Fruit fly (Drosophila melanogaster) whole organism, embryonic: ENCODE results near the gene mthl11.

Experiments
- CG10543 ChIP-seq: fragments of 200-800 bp; sonication (Bioruptor generic); optimal IDR thresholded peaks from 3 replicates; lab custom pipeline; 2017; ENCODE audit warnings: missing biosample characterization, mild to moderate bottlenecking, missing genetic modification characterization, moderate library complexity
- CG11560 ChIP-seq: fragments of 200-800 bp; sonication (Bioruptor generic); IDR thresholded peaks from 3 replicates; pipeline ENCODE4 v1.3.6; 2022; ENCODE audit warnings: missing biosample characterization, missing genetic modification characterization
- CG12071 ChIP-seq: fragments of 200-800 bp; sonication (Bioruptor generic); optimal IDR thresholded peaks from 3 replicates; lab custom pipeline; 2018; ENCODE audit warnings: missing biosample characterization, mild to moderate bottlenecking, missing genetic modification characterization
- CG12391 ChIP-seq: fragments of 200-800 bp; sonication (Bioruptor generic); optimal IDR thresholded peaks from 3 replicates; lab custom pipeline; 2018; ENCODE audit warnings: missing biosample characterization, mild to moderate bottlenecking, missing genetic modification characterization, moderate library complexity
- CG12942 ChIP-seq: fragments of 200-800 bp; sonication (Bioruptor generic); optimal IDR thresholded peaks from 3 replicates; lab custom pipeline; 2016; ENCODE audit warnings: missing biosample characterization, missing genetic modification characterization
- CG13123 ChIP-seq: fragments of 200-800 bp; sonication (Bioruptor generic); optimal IDR thresholded peaks from 2 replicates; lab custom pipeline; 2016; ENCODE audit warnings: missing biosample characterization, missing genetic modification characterization
- CG14965 ChIP-seq: fragments of 200-800 bp; sonication (Bioruptor generic); optimal IDR thresholded peaks from 2 replicates; lab custom pipeline; 2016; ENCODE audit warnings: missing biosample characterization, missing genetic modification characterization, borderline replicate concordance
- CG1602 ChIP-seq: fragments of 200-800 bp; sonication (Bioruptor generic); optimal IDR thresholded peaks from 3 replicates; lab custom pipeline; 2016; ENCODE audit warnings: missing biosample characterization, missing genetic modification characterization
- CG16779 ChIP-seq: fragments of 200-800 bp; sonication (Bioruptor generic); IDR thresholded peaks from 2 replicates; pipeline ENCODE4 v1.3.6; 2022; ENCODE audit warnings: missing biosample characterization, missing genetic modification characterization
- CG17829 ChIP-seq: fragments of 200-800 bp; optimal IDR thresholded peaks from 2 replicates; lab custom pipeline; 2019; ENCODE audit warnings: missing biosample characterization, mild to moderate bottlenecking, missing genetic modification characterization, moderate library complexity
- CG18764 ChIP-seq: fragments of 200-800 bp; sonication (Bioruptor generic); optimal IDR thresholded peaks from 3 replicates; lab custom pipeline; 2016; ENCODE audit warnings: missing biosample characterization, missing genetic modification characterization
- CG2129 ChIP-seq: fragments of 200-800 bp; sonication (Bioruptor generic); IDR thresholded peaks from 2 replicates; pipeline ENCODE4 v1.3.6; 2022; ENCODE audit warnings: missing biosample characterization, missing genetic modification characterization; ENCODE audit not compliant: partially characterized antibody
- CG2712 ChIP-seq: fragments of 200-800 bp; optimal IDR thresholded peaks from 3 replicates; lab custom pipeline; 2019; ENCODE audit warnings: missing biosample characterization, mild to moderate bottlenecking, missing genetic modification characterization, moderate library complexity
- CG32772 ChIP-seq: fragments of 200-800 bp; sonication (Bioruptor generic); IDR thresholded peaks from 2 replicates; pipeline ENCODE4 v1.3.6; 2022; ENCODE audit warnings: missing biosample characterization, missing genetic modification characterization
- CG3995 ChIP-seq: fragments of 200-800 bp; sonication (Bioruptor generic); optimal IDR thresholded peaks from 3 replicates; lab custom pipeline; 2016; ENCODE audit warnings: missing biosample characterization, missing genetic modification characterization
- CG4854 ChIP-seq: fragments of 200-800 bp; sonication (Bioruptor generic); optimal IDR thresholded peaks from 2 replicates; lab custom pipeline; 2016; ENCODE audit warnings: missing biosample characterization, missing genetic modification characterization, inconsistent platforms
- CG8359 ChIP-seq: fragments of 200-800 bp; sonication (Bioruptor generic); optimal IDR thresholded peaks from 2 replicates; lab custom pipeline; 2017; ENCODE audit warnings: missing biosample characterization, mild to moderate bottlenecking, missing genetic modification characterization, borderline replicate concordance
- CG8944 ChIP-seq: fragments of 200-800 bp; sonication (Bioruptor generic); optimal IDR thresholded peaks from 3 replicates; lab custom pipeline; 2016; ENCODE audit warnings: missing biosample characterization, missing genetic modification characterization
- CG9876 ChIP-seq: fragments of 200-800 bp; sonication (Bioruptor generic); optimal IDR thresholded peaks from 2 replicates; lab custom pipeline; 2016; ENCODE audit warnings: missing biosample characterization, missing genetic modification characterization
- Dip2 ChIP-seq: fragments of 200-800 bp; sonication (Bioruptor generic); IDR thresholded peaks from 2 replicates; pipeline ENCODE4 v1.3.6; 2022; ENCODE audit warnings: missing biosample characterization, missing genetic modification characterization
- Dll ChIP-seq: fragments of 200-800 bp; sonication (Bioruptor generic); IDR thresholded peaks from 4 replicates; pipeline ENCODE4 v1.3.6; 2022; ENCODE audit warnings: missing biosample characterization, missing genetic modification characterization; ENCODE audit not compliant: partially characterized antibody
- E2f1 ChIP-seq: fragments of 200-800 bp; sonication (Bioruptor generic); IDR thresholded peaks from 2 replicates; pipeline ENCODE4 v1.3.6; 2022; ENCODE audit warnings: missing biosample characterization, missing genetic modification characterization
- Fer1 ChIP-seq: fragments of 200-800 bp; sonication (Bioruptor generic); optimal IDR thresholded peaks from 2 replicates; lab custom pipeline; 2017; ENCODE audit warnings: missing biosample characterization, mild to moderate bottlenecking, missing genetic modification characterization
- Fer3 ChIP-seq: fragments of 200-800 bp; sonication (Bioruptor generic); optimal IDR thresholded peaks from 2 replicates; lab custom pipeline; 2018; ENCODE audit warnings: missing biosample characterization, mild to moderate bottlenecking, missing genetic modification characterization, moderate library complexity
- Gsc ChIP-seq: fragments of 200-800 bp; sonication (Bioruptor generic); IDR thresholded peaks from 2 replicates; pipeline ENCODE4 v1.3.6; 2022; ENCODE audit warnings: missing biosample characterization, missing genetic modification characterization
- H15 ChIP-seq: fragments of 200-800 bp; sonication (Bioruptor generic); IDR thresholded peaks from 3 replicates; pipeline ENCODE4 v1.3.6; 2022; ENCODE audit warnings: missing biosample characterization, missing genetic modification characterization
- H2.0 ChIP-seq: fragments of 200-800 bp; sonication (Bioruptor generic); IDR thresholded peaks from 2 replicates; pipeline ENCODE4 v1.3.6; 2022; ENCODE audit warnings: missing biosample characterization, missing genetic modification characterization
- Hmr ChIP-seq: fragments of 200-800 bp; sonication (Bioruptor generic); optimal IDR thresholded peaks from 3 replicates; lab custom pipeline; 2017; ENCODE audit warnings: mild to moderate bottlenecking, missing biosample characterization, missing genetic modification reagents, missing genetic modification characterization
- Max ChIP-seq: fragments of 200-800 bp; sonication (Bioruptor generic); optimal IDR thresholded peaks from 2 replicates; lab custom pipeline; 2016; ENCODE audit warnings: missing biosample characterization, mild to moderate bottlenecking, missing genetic modification characterization
- NC2α ChIP-seq: fragments of 200-800 bp; sonication (Bioruptor generic); optimal IDR thresholded peaks from 2 replicates; lab custom pipeline; 2016; ENCODE audit warnings: missing biosample characterization, missing genetic modification characterization
- Ptx1 ChIP-seq: fragments of 200-800 bp; sonication (Bioruptor generic); IDR thresholded peaks from 2 replicates; pipeline ENCODE4 v1.3.6; 2022; ENCODE audit warnings: missing biosample characterization, missing genetic modification characterization
- Rx ChIP-seq: fragments of 200-800 bp; sonication (Bioruptor generic); IDR thresholded peaks from 2 replicates; pipeline ENCODE4 v1.3.6; 2022; ENCODE audit warnings: missing biosample characterization, missing genetic modification characterization
- Xbp1 ChIP-seq: fragments of 200-800 bp; sonication (Bioruptor generic); optimal IDR thresholded peaks from 3 replicates; lab custom pipeline; 2016; ENCODE audit warnings: missing biosample characterization, mild to moderate bottlenecking, missing genetic modification characterization
- disco-r ChIP-seq: fragments of 200-800 bp; sonication (Bioruptor generic); optimal IDR thresholded peaks from 2 replicates; lab custom pipeline; 2016; ENCODE audit warnings: missing biosample characterization, missing genetic modification characterization
- eve ChIP-seq, 2 experiments: fragments of >200 bp; optimal IDR thresholded peaks; 2 replicates each; lab custom pipeline; 2017; ENCODE audit warnings: missing biosample characterization in 2 of 2, missing genetic modification characterization in 2 of 2
- fd3F ChIP-seq: fragments of 200-800 bp; sonication (Bioruptor generic); optimal IDR thresholded peaks from 2 replicates; lab custom pipeline; 2018; ENCODE audit warnings: missing biosample characterization, mild to moderate bottlenecking, missing genetic modification characterization, moderate library complexity
- fu2 ChIP-seq: fragments of 200-800 bp; sonication (Bioruptor generic); optimal IDR thresholded peaks from 2 replicates; lab custom pipeline; 2016; ENCODE audit warnings: missing biosample characterization, missing genetic modification characterization
- gsb-n ChIP-seq: fragments of 200-800 bp; sonication (Bioruptor generic); optimal IDR thresholded peaks from 3 replicates; lab custom pipeline; 2018; ENCODE audit warnings: missing biosample characterization, mild to moderate bottlenecking, missing genetic modification characterization
- gt ChIP-seq: fragments of 200-800 bp; sonication (Bioruptor generic); IDR thresholded peaks from 2 replicates; pipeline ENCODE4 v1.3.6; 2022; ENCODE audit warnings: missing biosample characterization, missing genetic modification characterization
- ham ChIP-seq: fragments of 200-800 bp; sonication (Bioruptor generic); IDR thresholded peaks from 2 replicates; pipeline ENCODE4 v1.3.6; 2022; ENCODE audit warnings: missing biosample characterization, missing genetic modification characterization
- hb ChIP-seq: fragments of 200-800 bp; sonication (Bioruptor generic); IDR thresholded peaks from 3 replicates; pipeline ENCODE4 v1.3.6; 2022; ENCODE audit warnings: missing biosample characterization, missing genetic modification characterization; ENCODE audit not compliant: partially characterized antibody
- her ChIP-seq: fragments of 200-800 bp; sonication (Bioruptor generic); optimal IDR thresholded peaks from 2 replicates; lab custom pipeline; 2016; ENCODE audit warnings: missing biosample characterization, missing genetic modification characterization
- lilli ChIP-seq: fragments of 200-800 bp; sonication (Bioruptor generic); optimal IDR thresholded peaks from 3 replicates; lab custom pipeline; 2016; ENCODE audit warnings: missing biosample characterization, missing genetic modification characterization
- luna ChIP-seq: fragments of 200-800 bp; sonication (Bioruptor generic); optimal IDR thresholded peaks from 2 replicates; lab custom pipeline; 2016; ENCODE audit warnings: missing biosample characterization, missing genetic modification characterization
- phol ChIP-seq: fragments of 200-800 bp; sonication (Bioruptor generic); optimal IDR thresholded peaks from 3 replicates; lab custom pipeline; 2018; ENCODE audit warnings: missing biosample characterization, mild to moderate bottlenecking, missing genetic modification characterization, moderate library complexity
- prd ChIP-seq, 3 experiments: fragments of >200 bp in 2 of 3; fragments of 200-800 bp in 1 of 3; sonication (Bioruptor generic) in 1 of 3; optimal IDR thresholded peaks in 2 of 3; IDR thresholded peaks in 1 of 3; 2 replicates in 2 of 3; 3 replicates in 1 of 3; pipeline versions ENCODE4 v1.3.6 to Lab custom; 2017 to 2022; ENCODE audit warnings: missing biosample characterization in 1 of 3, missing genetic modification characterization in 1 of 3
- sob ChIP-seq: fragments of 200-800 bp; sonication (Bioruptor generic); IDR thresholded peaks from 2 replicates; pipeline ENCODE4 v1.3.6; 2022; ENCODE audit warnings: missing biosample characterization, missing genetic modification characterization
- tll ChIP-seq, 2 experiments: fragments of 200-800 bp in 1 of 2; fragments of >200 bp in 1 of 2; sonication (Bioruptor generic) in 1 of 2; optimal IDR thresholded peaks; 2 replicates each; lab custom pipeline; 2017 to 2019; ENCODE audit warnings: missing biosample characterization in 2 of 2, missing genetic modification characterization in 2 of 2, mild to moderate bottlenecking in 1 of 2, moderate library complexity in 1 of 2
- toy ChIP-seq: fragments of 200-800 bp; sonication (Bioruptor generic); IDR thresholded peaks from 2 replicates; pipeline ENCODE4 v1.3.6; 2022; ENCODE audit warnings: missing biosample characterization, missing genetic modification characterization
- trem ChIP-seq: fragments of 200-800 bp; optimal IDR thresholded peaks from 3 replicates; lab custom pipeline; 2019; ENCODE audit warnings: missing biosample characterization, mild to moderate bottlenecking, missing genetic modification characterization, moderate library complexity
- vnd ChIP-seq: fragments of 200-800 bp; sonication (Bioruptor generic); IDR thresholded peaks from 3 replicates; pipeline ENCODE4 v1.3.6; 2022; ENCODE audit warnings: missing biosample characterization, missing genetic modification characterization; ENCODE audit not compliant: partially characterized antibody
- wdn ChIP-seq: fragments of 200-800 bp; sonication (Bioruptor generic); IDR thresholded peaks from 2 replicates; pipeline ENCODE4 v1.3.6; 2022; ENCODE audit warnings: missing biosample characterization, missing genetic modification characterization

mthl11 gene

DNA sequence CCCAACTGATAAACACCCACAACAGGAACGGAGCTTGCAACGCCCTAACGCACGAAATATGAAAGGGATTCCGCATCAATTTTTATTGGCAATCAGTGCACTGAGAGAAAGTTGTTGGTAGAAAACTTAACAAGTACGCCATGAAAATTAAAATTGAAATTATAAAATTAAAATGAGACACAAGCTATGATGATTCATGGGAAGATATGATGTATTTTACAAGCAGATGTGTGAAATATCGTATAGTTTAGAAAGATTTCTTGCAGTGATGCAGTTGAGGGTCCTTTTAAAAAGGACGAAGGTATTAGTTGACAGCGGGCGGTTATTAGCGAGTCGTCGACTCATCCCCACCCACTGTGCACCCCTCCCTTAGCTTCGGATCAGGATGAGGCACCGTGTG, 30.3 kb upstream of the mthl11 start (continued):
- no peak for TF ChIP-seq vnd (GFP tag; lab: Robert Waterston, UW)
- TF ChIP-seq gt (GFP tag; lab: Robert Waterston, UW) = no peak
- TF ChIP-seq Hmr (GFP tag; lab: Kevin White, UChicago) = no peak
- no peak for TF ChIP-seq ham (GFP tag; lab: Robert Waterston, UW)
- TF ChIP-seq CG8944 = no peak
- no peak for TF ChIP-seq sob (GFP tag; lab: Robert Waterston, UW)
- TF ChIP-seq wdn (GFP tag; lab: Robert Waterston, UW) = no peak
- TF ChIP-seq CG8359 = no peak
- no peak for TF ChIP-seq Gsc
- TF ChIP-seq CG12942 (GFP tag; lab: Kevin White, UChicago) = no peak
- no peak for TF ChIP-seq CG32772
- TF ChIP-seq her (GFP tag; lab: Kevin White, UChicago) = no peak
- no peak for TF ChIP-seq CG2129
- TF ChIP-seq prd (optimal IDR thresholded peaks at IDR 0.05; lab: Kevin White, UChicago) = no peak
- peak; percentile 80; the same call in 2 of the 3 replicates for TF ChIP-seq prd (GFP tag; IDR thresholded peaks at IDR 0.05; lab: Robert Waterston, UW)
- TF ChIP-seq CG10543 (GFP tag; lab: Kevin White, UChicago) = no peak
- TF ChIP-seq fu2 (GFP tag; lab: Kevin White, UChicago) = no peak
- no peak for TF ChIP-seq CG18764 (GFP tag; lab: Kevin White, UChicago)
- no peak for TF ChIP-seq Fer1 (GFP tag; lab: Kevin White, UChicago)
- TF ChIP-seq gsb-n = peak; percentile 40
- TF ChIP-seq lilli = no peak
- no peak for TF ChIP-seq trem (tag; lab: Kevin White, UChicago)
- no peak for TF ChIP-seq CG12071
- no peak for TF ChIP-seq NC2α (GFP tag; lab: Kevin White, UChicago)

- peak; percentile 13 for TF ChIP-seq disco-r
- no peak for TF ChIP-seq hb (GFP tag; lab: Robert Waterston, UW)
- no peak for TF ChIP-seq Max (GFP tag; lab: Kevin White, UChicago)
- TF ChIP-seq Dip2 = no peak
- TF ChIP-seq phol = peak; percentile 35
- TF ChIP-seq prd (optimal IDR thresholded peaks at IDR 0.05; lab: Kevin White, UChicago) = no peak
- TF ChIP-seq prd (GFP tag; IDR thresholded peaks at IDR 0.05; lab: Robert Waterston, UW) = no peak
- no peak for TF ChIP-seq CG4854 (GFP tag; lab: Kevin White, UChicago)
- no peak for TF ChIP-seq fd3F
- TF ChIP-seq CG11560 (tag; lab: Robert Waterston, UW) = no peak
- no peak for TF ChIP-seq E2f1 (GFP tag; lab: Robert Waterston, UW)
- TF ChIP-seq Ptx1 = no peak
- TF ChIP-seq Xbp1 (GFP tag; lab: Kevin White, UChicago) = no peak
- TF ChIP-seq CG9876 (GFP tag; lab: Kevin White, UChicago) = no peak
- no peak for TF ChIP-seq Rx (GFP tag; lab: Robert Waterston, UW)
- no peak for TF ChIP-seq CG14965 (GFP tag; lab: Kevin White, UChicago)
- TF ChIP-seq CG3995 = peak; percentile 19
- TF ChIP-seq toy (GFP tag; lab: Robert Waterston, UW) = no peak
- no peak for TF ChIP-seq Fer3 (tag; lab: Kevin White, UChicago)
- no peak for TF ChIP-seq H2.0 (GFP tag; lab: Robert Waterston, UW)
- TF ChIP-seq CG16779 (GFP tag; lab: Robert Waterston, UW) = no peak
- no peak for TF ChIP-seq CG1602 (GFP tag; lab: Kevin White, UChicago)
- TF ChIP-seq eve (GFP tag; optimal IDR thresholded peaks at IDR 0.05; lab: Kevin White, UChicago) = no peak
- peak; percentile 63 for TF ChIP-seq Fer1 (GFP tag; lab: Kevin White, UChicago)
- no peak for TF ChIP-seq luna (GFP tag; lab: Kevin White, UChicago)
- peak; percentile 53 for TF ChIP-seq CG2712
- TF ChIP-seq H15 (GFP tag; lab: Robert Waterston, UW) = no peak
- no peak for TF ChIP-seq tll (GFP tag; optimal IDR thresholded peaks at IDR 0.05; lab: Kevin White, UChicago)
- TF ChIP-seq Dll (GFP tag; lab: Robert Waterston, UW) = no peak
- TF ChIP-seq CG17829 (tag; lab: Kevin White, UChicago) = peak; percentile 44
- no peak for TF ChIP-seq CG13123 (GFP tag; lab: Kevin White, UChicago)
- peak; percentile 26 for TF ChIP-seq CG12391
Observed at dm6 chr3R:10377849-10378248, 23.0 kb upstream of the mthl11 start, which contains the start of gene Rfx. Gene Rfx (minus strand): TSS chr3R:10378068.
